Worm (Caenorhabditis elegans) whole organism, L4/young adult: ENCODE data around the gene gar-1.

Experiments
- W03F9.2 ChIP-seq: fragments of 150-350 bp; optimal IDR thresholded peaks from 2 replicates; lab custom pipeline; 2014; ENCODE audit warnings: missing biosample characterization, missing genetic modification characterization
- him-1 ChIP-seq: sonication (generic microtip); optimal IDR thresholded peaks from 2 replicates; lab custom pipeline; 2016; ENCODE audit warnings: missing genotype, missing genetic modification reagents, missing genetic modification characterization, missing compliant biosample characterization

ce11 chrX:6440464-6440863 is 44.2 kb downstream of the gar-1 start, which contains the start of gene K10C2.14:
- TF ChIP-seq him-1 (tag; lab: Kevin White, UChicago) (no peak), W03F9.2 (tag; lab: Kevin White, UChicago) (no peak)
